Fruit fly (Drosophila melanogaster): ENCODE measurements around the gene D12.

dm6 chr2L:8478379-8478778 is 41.2 kb upstream of the D12 start:
- no peak for TF ChIP-seq EcR (GFP tag; optimal IDR thresholded peaks at IDR 0.05)
- TF ChIP-seq psq (optimal IDR thresholded peaks at IDR 0.05): no peak
- peak; percentile 50 for TF ChIP-seq Dll (optimal IDR thresholded peaks at IDR 0.05)
